Worm (Caenorhabditis elegans): ENCODE data around the gene clec-85.

The clec-85 gene

DNA sequence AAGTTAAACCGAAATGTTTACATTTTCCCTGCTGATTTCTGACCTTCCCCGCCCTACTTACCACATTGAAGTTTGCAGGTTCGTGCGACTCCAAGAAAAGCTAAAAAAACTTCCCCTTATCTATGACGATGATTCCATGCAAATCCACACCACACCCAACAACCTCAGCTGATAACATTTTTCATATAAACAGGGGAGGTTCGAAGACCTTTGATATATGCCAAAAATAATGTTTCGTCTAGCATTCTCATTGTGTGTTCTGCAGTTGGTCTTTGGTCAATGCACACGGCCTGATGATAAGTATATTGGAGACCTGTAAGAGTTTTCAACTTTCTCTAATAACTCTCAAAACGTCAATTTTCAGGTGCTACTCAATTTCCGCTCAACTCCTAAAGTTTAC lies 3.5 kb downstream of the clec-85 start:
- TF ChIP-seq dsc-1 (tag; optimal IDR thresholded peaks at IDR 0.05) = no peak
- TF ChIP-seq alr-1 (tag; optimal IDR thresholded peaks at IDR 0.05; ENCODE audit: borderline replicate concordance) = no peak
- no peak for TF ChIP-seq efl-1 (optimal IDR thresholded peaks at IDR 0.05)
- peak in 1 of 2 experiments; percentile 62 for TF ChIP-seq efl-1 (GFP tag; optimal IDR thresholded peaks at IDR 0.05 in 1 of 2)
- TF ChIP-seq elt-2 (tag; optimal IDR thresholded peaks at IDR 0.05) = peak; percentile 47
- TF ChIP-seq nhr-19 (GFP tag; conservative IDR thresholded peaks at IDR 0.05) = no peak
- no peak for TF ChIP-seq sptf-1 (tag; optimal IDR thresholded peaks at IDR 0.05)
- no peak for TF ChIP-seq snpc-4 (tag; optimal IDR thresholded peaks at IDR 0.05)

DNA sequence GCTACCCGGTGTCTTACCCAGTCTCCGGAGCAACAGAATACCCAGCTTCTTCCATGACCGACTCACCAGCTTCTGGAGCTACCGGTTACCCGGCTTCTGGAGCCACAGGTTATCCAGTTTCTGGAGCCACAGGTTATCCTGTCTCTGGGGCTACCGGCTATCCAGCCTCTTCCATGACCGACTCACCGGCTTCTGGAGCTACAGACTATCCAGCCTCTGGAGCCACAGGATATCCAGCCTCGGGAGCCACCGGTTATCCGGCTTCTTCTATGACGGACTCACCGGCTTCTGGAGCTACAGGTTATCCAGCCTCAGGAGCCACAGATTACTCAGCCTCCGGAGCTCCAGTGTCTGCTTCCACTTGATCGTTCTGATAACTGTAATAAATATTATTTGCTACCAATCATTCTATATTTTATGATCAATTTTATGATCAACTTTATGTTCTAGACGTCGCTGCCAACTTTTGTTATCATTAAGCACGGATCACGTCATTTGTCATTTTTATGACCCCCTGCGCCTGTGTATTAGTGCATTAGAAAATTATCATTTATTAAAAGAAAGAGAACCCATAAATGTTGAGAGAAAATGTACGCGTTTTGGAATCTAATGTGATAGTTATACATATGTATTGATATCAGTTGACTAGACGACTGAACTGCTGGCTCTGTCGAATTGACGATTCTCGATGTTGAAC lies 4.5 kb downstream of the clec-85 start:
- TF ChIP-seq lin-35 (GFP tag; optimal IDR thresholded peaks at IDR 0.05) (peak in 1 of 2 experiments; percentile 18), unc-98 (GFP tag; IDR thresholded peaks at IDR 0.05) (no peak), elt-2 (tag; optimal IDR thresholded peaks at IDR 0.05) (peak; percentile 78)

DNA sequence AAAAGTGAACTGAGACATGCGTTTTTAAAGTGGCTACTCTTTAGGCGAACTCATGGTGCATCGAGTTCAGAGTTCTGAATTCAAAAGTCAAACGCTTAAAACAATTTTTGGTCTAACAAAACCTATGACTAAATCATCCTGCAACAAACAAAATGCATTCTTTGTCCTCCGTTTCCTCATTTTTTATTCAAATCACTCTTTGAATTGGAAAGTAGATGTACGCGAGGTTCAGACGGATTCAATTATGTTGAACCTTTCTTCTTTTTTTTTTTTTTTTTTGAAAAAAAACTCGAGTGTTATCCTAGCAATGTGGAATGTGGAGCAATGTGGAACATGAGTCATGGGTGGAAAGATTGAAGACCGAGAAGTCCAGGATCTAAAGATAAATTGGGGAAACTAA lies 8.0 kb downstream of the clec-85 start:
- TF ChIP-seq ama-1 (optimal IDR thresholded peaks at IDR 0.05) (no peak), ztf-11 (tag; optimal IDR thresholded peaks at IDR 0.05) (no peak), nhr-19 (GFP tag; conservative IDR thresholded peaks at IDR 0.05) (no peak), lin-14 (GFP tag; optimal IDR thresholded peaks at IDR 0.05) (peak; percentile 37), hpl-2 (GFP tag; optimal IDR thresholded peaks at IDR 0.05) (no peak), fkh-10 (GFP tag; optimal IDR thresholded peaks at IDR 0.05) (peak; percentile 33), isw-1 (GFP tag; IDR thresholded peaks at IDR 0.05) (no peak), unc-86 (tag; optimal IDR thresholded peaks at IDR 0.05) (peak; percentile 35)

DNA sequence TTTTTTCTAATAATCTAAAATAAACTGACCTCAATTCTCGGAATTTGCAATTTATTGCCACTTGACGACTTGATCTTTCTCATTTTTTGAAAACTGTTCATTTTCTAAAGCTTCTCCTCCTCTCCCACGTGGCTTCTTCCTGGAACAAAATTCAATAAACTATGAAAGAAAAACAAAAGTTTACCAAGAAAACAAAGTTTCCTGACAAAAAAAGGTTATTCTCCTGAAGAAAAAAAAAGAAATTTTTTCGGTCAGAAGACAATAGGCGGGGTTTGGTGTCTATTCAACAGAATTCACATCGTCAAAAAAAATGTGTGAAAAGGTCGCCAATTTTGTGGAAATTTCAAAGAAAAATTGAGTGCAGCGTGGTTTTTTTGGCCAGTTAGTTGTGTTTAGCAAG lies 14.1 kb downstream of the clec-85 start, which contains the start of gene Y54G2A.16:
TSS of gene Y54G2A.16 (minus strand) at position 101 of the 400 bp plus-strand sequence.
- no peak for TF ChIP-seq skn-1 (tag; optimal IDR thresholded peaks at IDR 0.05)
- no peak for TF ChIP-seq mdl-1 (tag; optimal IDR thresholded peaks at IDR 0.05)
- no peak for TF ChIP-seq fos-1 (tag; optimal IDR thresholded peaks at IDR 0.05)
- TF ChIP-seq ceh-82 (tag; optimal IDR thresholded peaks at IDR 0.05) = no peak
- TF ChIP-seq ceh-90 (tag; optimal IDR thresholded peaks at IDR 0.05) = no peak
- TF ChIP-seq zip-4 (GFP tag; optimal IDR thresholded peaks at IDR 0.05) = no peak
- no peak for TF ChIP-seq unc-86 (tag; optimal IDR thresholded peaks at IDR 0.05)
- TF ChIP-seq alr-1 (tag; optimal IDR thresholded peaks at IDR 0.05; ENCODE audit: borderline replicate concordance) = no peak
- TF ChIP-seq nhr-77 (tag; optimal IDR thresholded peaks at IDR 0.05) = no peak
- no peak for TF ChIP-seq nhr-76 (tag; optimal IDR thresholded peaks at IDR 0.05)
- TF ChIP-seq mep-1 (tag; optimal IDR thresholded peaks at IDR 0.05) = no peak
- TF ChIP-seq aly-2 (tag; optimal IDR thresholded peaks at IDR 0.05) = no peak
- no peak for TF ChIP-seq C16A3.4 (tag; optimal IDR thresholded peaks at IDR 0.05)
- TF ChIP-seq F16B12.6 (tag; optimal IDR thresholded peaks at IDR 0.05) = no peak

DNA sequence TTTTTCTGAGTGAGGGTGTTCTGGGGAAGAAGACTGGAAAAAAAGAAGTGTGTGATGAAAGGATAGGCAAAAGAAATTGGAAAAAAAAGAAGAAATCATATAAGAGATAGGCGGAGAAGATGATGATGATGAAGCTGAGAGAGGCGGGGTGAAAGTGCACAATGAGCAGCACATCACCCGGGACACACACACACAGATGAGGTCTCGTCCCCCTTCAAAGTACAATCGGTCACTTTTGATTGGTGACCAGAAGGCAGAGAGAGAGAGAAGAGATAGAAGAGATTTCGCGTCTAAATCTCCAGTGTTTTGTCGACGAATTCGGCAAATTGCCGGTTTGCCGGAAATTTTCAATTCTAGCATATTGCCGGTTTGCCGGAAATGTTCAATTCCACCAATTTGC lies 34.6 kb downstream of the clec-85 start:
- TF ChIP-seq unc-130 (tag; optimal IDR thresholded peaks at IDR 0.05) (peak; percentile 5), nhr-11 (tag; optimal IDR thresholded peaks at IDR 0.05) (no peak), dsc-1 (tag; optimal IDR thresholded peaks at IDR 0.05) (peak; percentile 38), rnt-1 (tag; optimal IDR thresholded peaks at IDR 0.05) (peak; percentile 54), mep-1 (tag; optimal IDR thresholded peaks at IDR 0.05) (no peak)

DNA sequence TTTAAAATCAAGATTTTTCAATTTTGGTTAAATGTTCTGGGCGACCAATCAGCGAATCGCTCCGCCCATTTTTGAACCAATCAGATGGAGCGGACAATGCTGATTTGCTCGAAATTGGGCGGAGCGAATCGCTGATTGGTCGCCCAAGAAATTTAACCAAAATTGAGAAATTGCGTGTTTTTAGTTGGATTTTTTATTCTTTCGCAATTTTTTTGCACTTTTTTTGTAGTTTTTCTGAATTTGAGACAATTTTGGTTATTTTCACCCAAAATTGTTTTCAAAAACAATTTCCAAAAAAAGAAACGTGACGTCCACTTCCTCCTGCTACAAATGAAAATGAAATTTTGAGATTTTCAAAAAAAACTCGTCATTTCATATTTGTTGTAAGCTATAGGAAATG lies 36.0 kb downstream of the clec-85 start, which contains the start of gene dml-1:
TSS of gene dml-1 (plus strand) at position 301 of the 400 bp plus-strand sequence.
- TF ChIP-seq nhr-84 (tag; optimal IDR thresholded peaks at IDR 0.05) (no peak), ceh-90 (tag; optimal IDR thresholded peaks at IDR 0.05) (no peak), alr-1 (tag; optimal IDR thresholded peaks at IDR 0.05; ENCODE audit: borderline replicate concordance) (no peak), aha-1 (tag; optimal IDR thresholded peaks at IDR 0.05) (no peak), mdl-1 (tag; optimal IDR thresholded peaks at IDR 0.05) (no peak), ceh-8 (GFP tag; optimal IDR thresholded peaks at IDR 0.05) (no peak), rnt-1 (tag; optimal IDR thresholded peaks at IDR 0.05) (no peak), mep-1 (tag; optimal IDR thresholded peaks at IDR 0.05) (no peak), fkh-8 (tag; optimal IDR thresholded peaks at IDR 0.05) (no peak), C04F5.9 (tag; optimal IDR thresholded peaks at IDR 0.05) (no peak), zip-4 (GFP tag; optimal IDR thresholded peaks at IDR 0.05) (no peak), nhr-28 (tag; optimal IDR thresholded peaks at IDR 0.05) (no peak)
